Worm (Caenorhabditis elegans): Measurements from ENCODE around the gene lon-8.

ce11 chrV:17981732-17982131, 19.4 kb downstream of the lon-8 start:
- TF ChIP-seq T22C8.4 (GFP tag; IDR thresholded peaks at IDR 0.05) (no peak), ztf-29 (GFP tag; IDR thresholded peaks at IDR 0.05) (no peak)

All from whole organism, midembryonic.